Fruit fly (Drosophila melanogaster) whole organism, wandering third instar larva: ENCODE data around the gene Ets97D.

Source experiments
- Dif ChIP-seq: fragments of 200-275, 200-300 bp; sonication (Bioruptor generic); optimal IDR thresholded peaks from 2 replicates; lab custom pipeline; 2018; ENCODE audit warnings: missing biosample characterization, missing genetic modification characterization; ENCODE audit not compliant: partially characterized antibody
- ey ChIP-seq: fragments of 200-800 bp; sonication (Bioruptor generic); optimal IDR thresholded peaks from 2 replicates; lab custom pipeline; 2016; ENCODE audit warnings: missing biosample characterization, missing genetic modification characterization

dm6 chr3R:26867457-26868044, 45.1 kb downstream of the Ets97D start:
- TF ChIP-seq ey (GFP tag; lab: Kevin White, UChicago) (no peak), Dif (GFP tag; lab: Kevin White, UChicago) (no peak)
